Worm (Caenorhabditis elegans): ENCODE data around the gene lpin-1.
A peak's percentile ranks its signal among the peaks of the same experiment; 100 is the strongest.

The lpin-1 gene

ce11 chrV:13613870-13614269 is 40.1 kb downstream of the lpin-1 start, which contains the start of gene F53F4.7:
Gene F53F4.7, minus strand, starts transcription at chrV:13613970.
- no peak for TF ChIP-seq ceh-16 (tag; optimal IDR thresholded peaks at IDR 0.05)
- no peak for TF ChIP-seq lsy-12 (tag; optimal IDR thresholded peaks at IDR 0.05)
- TF ChIP-seq nhr-67 (tag; optimal IDR thresholded peaks at IDR 0.05) = no peak
- TF ChIP-seq fos-1 (tag; optimal IDR thresholded peaks at IDR 0.05) = no peak
- no peak for TF ChIP-seq elt-2 (tag; optimal IDR thresholded peaks at IDR 0.05)
- TF ChIP-seq elt-3 (tag; optimal IDR thresholded peaks at IDR 0.05) = no peak

DNA sequence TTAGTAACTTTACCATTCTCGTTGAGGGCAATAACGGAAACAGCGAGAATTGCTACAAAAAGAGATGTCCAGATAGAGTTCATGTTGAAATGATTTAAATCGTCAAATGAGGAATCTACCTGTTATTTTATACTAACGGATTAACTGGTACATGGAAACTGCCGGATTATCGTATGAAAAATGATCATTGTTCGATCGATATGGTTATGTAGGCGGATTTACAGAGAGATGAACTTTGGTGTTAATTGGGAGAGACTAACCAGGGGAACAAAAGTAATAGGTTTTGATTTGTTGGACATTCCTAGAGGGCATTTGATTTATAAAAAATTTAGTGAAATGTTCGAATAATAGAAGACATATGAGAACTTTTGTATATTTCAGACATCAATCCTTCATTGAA is 42.1 kb downstream of the lpin-1 start, which contains the start of gene spig-9:
Gene spig-9, minus strand, starts transcription at position 101 of the 400 bp plus-strand sequence.
- no peak for TF ChIP-seq ceh-9 (tag; optimal IDR thresholded peaks at IDR 0.05)
- no peak for TF ChIP-seq nhr-76 (tag; optimal IDR thresholded peaks at IDR 0.05)
- no peak for TF ChIP-seq pha-4 (tag; optimal IDR thresholded peaks at IDR 0.05)
- TF ChIP-seq ztf-11 (tag; optimal IDR thresholded peaks at IDR 0.05) = no peak
- no peak for TF ChIP-seq hmg-11 (tag; optimal IDR thresholded peaks at IDR 0.05)
- TF ChIP-seq R02D3.7 (tag; optimal IDR thresholded peaks at IDR 0.05) = no peak
- no peak for TF ChIP-seq tbx-2 (tag; optimal IDR thresholded peaks at IDR 0.05)
- no peak for TF ChIP-seq fkh-10 (GFP tag; optimal IDR thresholded peaks at IDR 0.05)
- TF ChIP-seq nhr-237 (tag; optimal IDR thresholded peaks at IDR 0.05) = no peak
- no peak for TF ChIP-seq mdl-1 (tag; optimal IDR thresholded peaks at IDR 0.05)
- no peak for TF ChIP-seq nhr-11 (tag; optimal IDR thresholded peaks at IDR 0.05)

DNA sequence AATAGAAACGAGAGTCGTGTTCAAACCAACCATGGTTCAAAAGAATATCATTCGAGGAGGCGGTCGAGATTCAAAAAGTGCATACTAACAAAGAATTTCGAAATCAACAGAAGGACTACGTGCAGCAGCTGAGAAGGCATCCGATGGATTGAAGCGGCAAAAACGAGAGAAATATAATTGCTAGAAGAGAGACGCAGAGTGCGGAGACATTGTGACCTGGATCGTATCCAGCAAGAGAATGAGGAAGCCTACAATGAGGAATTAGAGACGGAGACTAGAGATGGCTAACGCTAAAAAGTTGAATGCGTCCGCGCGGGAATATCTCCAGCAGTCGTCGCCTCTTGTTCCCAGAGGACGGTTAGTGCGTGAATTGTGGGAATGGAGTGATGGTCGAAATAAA is 44.1 kb downstream of the lpin-1 start:
- TF ChIP-seq nhr-23 (tag; optimal IDR thresholded peaks at IDR 0.05) = peak; percentile 66
- TF ChIP-seq egl-5 (tag; optimal IDR thresholded peaks at IDR 0.05) = no peak

DNA sequence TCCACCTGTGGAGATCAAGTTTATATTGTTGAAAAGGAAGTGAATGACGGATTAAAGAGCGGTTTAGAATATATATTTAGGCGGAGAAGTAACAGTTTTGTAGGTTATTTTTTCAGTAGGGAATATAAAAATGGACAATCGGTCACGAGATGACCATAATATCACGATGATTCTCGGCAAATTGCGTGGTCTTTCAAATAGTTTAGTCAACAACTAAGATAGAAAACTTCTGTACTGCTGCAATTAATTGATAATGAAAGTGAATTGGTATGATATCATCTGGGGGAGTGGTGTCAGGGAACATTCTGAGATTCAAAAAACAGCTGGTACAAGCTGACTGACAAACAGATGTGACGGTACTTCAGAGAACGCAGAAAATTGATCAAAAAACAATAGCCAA is 45.4 kb downstream of the lpin-1 start:
- no peak for TF ChIP-seq mml-1 (tag; optimal IDR thresholded peaks at IDR 0.05)
- TF ChIP-seq daf-12 (tag; optimal IDR thresholded peaks at IDR 0.05) = no peak
- TF ChIP-seq nhr-25 (tag; optimal IDR thresholded peaks at IDR 0.05) = no peak
- no peak for TF ChIP-seq lsy-12 (tag; optimal IDR thresholded peaks at IDR 0.05)
- TF ChIP-seq nhr-43 (tag; optimal IDR thresholded peaks at IDR 0.05; ENCODE audit: poor library complexity, severe bottlenecking) = peak; percentile 12
- no peak for TF ChIP-seq mdl-1 (tag; optimal IDR thresholded peaks at IDR 0.05)
- no peak for TF ChIP-seq lin-39 (tag; optimal IDR thresholded peaks at IDR 0.05)
- no peak for TF ChIP-seq nhr-12 (tag; optimal IDR thresholded peaks at IDR 0.05)
- peak; percentile 44 for TF ChIP-seq nhr-23 (tag; optimal IDR thresholded peaks at IDR 0.05)
- TF ChIP-seq nhr-237 (tag; optimal IDR thresholded peaks at IDR 0.05) = no peak
- no peak for TF ChIP-seq snpc-4 (tag; optimal IDR thresholded peaks at IDR 0.05)
- no peak for TF ChIP-seq elt-1 (tag; optimal IDR thresholded peaks at IDR 0.05)

DNA sequence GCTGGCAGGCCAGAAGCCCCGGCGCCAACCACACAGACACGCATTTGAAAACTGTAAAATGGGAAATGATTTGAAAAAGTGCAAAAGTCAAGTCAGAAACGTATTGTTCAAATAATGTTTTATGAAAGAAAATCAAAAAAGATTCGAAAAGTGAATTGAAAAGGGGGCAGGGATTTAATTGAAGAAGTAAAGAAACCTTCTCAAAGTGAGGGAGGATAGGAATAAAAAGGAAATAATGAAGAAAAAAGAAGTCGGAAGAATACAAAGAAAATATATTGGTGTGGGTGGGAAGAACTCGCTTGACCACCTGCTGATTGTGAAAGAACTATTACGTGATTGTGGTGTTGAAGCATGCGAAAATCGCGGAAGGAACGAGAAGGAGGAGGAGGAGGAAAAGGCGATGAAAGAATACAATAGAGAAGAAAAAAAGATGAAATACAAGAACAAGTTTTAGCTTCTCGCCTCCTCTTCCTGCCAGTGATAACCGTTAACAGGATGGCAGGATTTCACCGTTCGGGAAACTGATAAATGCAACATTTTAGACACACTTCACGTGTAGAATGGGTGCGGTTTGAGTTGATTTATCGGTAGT is 47.2 kb downstream of the lpin-1 start, which contains the start of gene fmo-4:
Gene fmo-4, minus strand, starts transcription at position 51 of the 592 bp plus-strand sequence.
- TF ChIP-seq ceh-16 (tag; optimal IDR thresholded peaks at IDR 0.05) (no peak), fkh-2 (tag; optimal IDR thresholded peaks at IDR 0.05) (no peak), nhr-25 (tag; optimal IDR thresholded peaks at IDR 0.05) (peak; percentile 27), pha-4 (tag; optimal IDR thresholded peaks at IDR 0.05) (no peak), unc-62 (GFP tag; optimal IDR thresholded peaks at IDR 0.05) (no peak), ceh-82 (tag; optimal IDR thresholded peaks at IDR 0.05) (no peak), jun-1 (tag; optimal IDR thresholded peaks at IDR 0.05) (no peak), lin-15B (tag; optimal IDR thresholded peaks at IDR 0.05) (no peak), R02D3.7 (tag; optimal IDR thresholded peaks at IDR 0.05) (no peak), mdl-1 (tag; optimal IDR thresholded peaks at IDR 0.05) (no peak), ceh-28 (tag; optimal IDR thresholded peaks at IDR 0.05) (no peak), nhr-43 (tag; optimal IDR thresholded peaks at IDR 0.05; ENCODE audit: poor library complexity, severe bottlenecking) (peak; percentile 96), nhr-28 (tag; optimal IDR thresholded peaks at IDR 0.05) (no peak), nfya-1 (tag; optimal IDR thresholded peaks at IDR 0.05; ENCODE audit: insufficient read depth) (no peak), unc-39 (tag; optimal IDR thresholded peaks at IDR 0.05) (no peak)

Data from whole organism, L3 larva.